Fruit fly (Drosophila melanogaster) Kc167 (cell line): ENCODE data around the gene atl.

ENCODE experiments used
- Myc ChIP-seq: fragments of >200 bp; optimal IDR thresholded peaks from 2 replicates; lab custom pipeline; 2017; ENCODE audit warnings: missing external identifiers
- Sin3A ChIP-seq: fragments of >200 bp; optimal IDR thresholded peaks from 2 replicates; lab custom pipeline; 2018; ENCODE audit warnings: missing external identifiers
- h ChIP-seq: fragments of >200 bp; optimal IDR thresholded peaks from 3 replicates; lab custom pipeline; 2018; ENCODE audit warnings: missing external identifiers
- insv ChIP-seq: fragments of >200 bp; optimal IDR thresholded peaks from 3 replicates; lab custom pipeline; 2018; ENCODE audit warnings: missing external identifiers
- psq ChIP-seq: fragments of >200 bp; optimal IDR thresholded peaks from 2 replicates; lab custom pipeline; 2017; ENCODE audit warnings: missing external identifiers

DNA sequence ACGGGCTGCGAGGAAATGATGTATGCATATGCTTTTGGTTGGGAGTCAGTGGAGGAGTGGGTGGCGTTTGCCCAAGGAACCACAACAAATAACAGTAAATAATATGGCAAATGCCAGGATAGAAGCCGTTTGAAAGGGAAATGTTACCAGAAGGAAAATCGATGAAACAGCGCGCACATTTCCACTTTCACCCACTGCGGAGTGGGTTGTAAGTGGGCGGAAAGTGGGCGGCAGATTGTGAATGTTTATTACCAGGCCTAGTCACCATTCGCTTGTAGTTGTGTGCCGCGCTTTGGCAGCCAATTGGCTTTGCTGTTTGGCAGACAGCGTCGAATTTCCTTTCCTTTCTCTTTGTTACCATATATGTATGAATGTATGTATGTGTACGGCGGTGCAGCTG, 46.2 kb downstream of the atl start:
- TF ChIP-seq psq (lab: Kevin White, UChicago) = no peak
- TF ChIP-seq Myc (lab: Kevin White, UChicago) = no peak
- TF ChIP-seq Sin3A (lab: Kevin White, UChicago) = no peak
- TF ChIP-seq insv (lab: Kevin White, UChicago) = no peak
- no peak for TF ChIP-seq h (lab: Kevin White, UChicago)
